ENCODE assay signal across 3 fruit fly cellular contexts in genomic region chr3L:8684419-8685081, dm6.
A peak's percentile ranks its signal among the peaks of the same experiment; 100 is the strongest.
TF ChIP-seq lines count a peak whose summit lies in the region.

No protein-coding gene starts in this region.

TF ChIP-seq in whole organism, embryonic, 481 proteins besides CTCF, POLR2A, EP300 and RAD21 (continued from another document):
- TF ChIP-seq CG12769 (tag; optimal IDR thresholded peaks at IDR 0.05; lab: Kevin White, UChicago) (peak; percentile 29), fu2 (GFP tag; optimal IDR thresholded peaks at IDR 0.05; lab: Kevin White, UChicago) (no peak), sc (optimal IDR thresholded peaks at IDR 0.05; lab: Kevin White, UChicago) (no peak), sc (GFP tag; optimal IDR thresholded peaks at IDR 0.05; lab: Kevin White, UChicago) (no peak), CG3995 (GFP tag; optimal IDR thresholded peaks at IDR 0.05; lab: Kevin White, UChicago) (no peak), Atf6 (GFP tag; IDR thresholded peaks at IDR 0.05; lab: Robert Waterston, UW) (0 out of 2 replicates have a peak, but pooled peaks have one; percentile 20), crol (GFP tag; IDR thresholded peaks at IDR 0.05; lab: Robert Waterston, UW) (peak; percentile 76), GATAe (GFP tag; conservative IDR thresholded peaks at IDR 0.05; lab: Robert Waterston, UW) (no peak), Hmr (GFP tag; optimal IDR thresholded peaks at IDR 0.05; lab: Kevin White, UChicago) (peak; percentile 7), seq (GFP tag; IDR thresholded peaks at IDR 0.05; lab: Robert Waterston, UW) (no peak)

TF ChIP-seq in whole organism, prepupa, 60 proteins besides CTCF, POLR2A, EP300 and RAD21 (continued from another document):
- TF ChIP-seq CG3919 (GFP tag; optimal IDR thresholded peaks at IDR 0.05; lab: Kevin White, UChicago) (peak; percentile 7), fkh (GFP tag; optimal IDR thresholded peaks at IDR 0.05; lab: Kevin White, UChicago) (peak; percentile 86), acj6 (GFP tag; optimal IDR thresholded peaks at IDR 0.05; lab: Kevin White, UChicago) (peak; percentile 52), CG6163 (GFP tag; IDR thresholded peaks at IDR 0.05; lab: Robert Waterston, UW) (0 out of 3 replicates have a peak, but pooled peaks have one; percentile 20), dsx (GFP tag; optimal IDR thresholded peaks at IDR 0.05; lab: Kevin White, UChicago; ENCODE audit: poor library complexity, severe bottlenecking) (no peak), Ets96B (tag; optimal IDR thresholded peaks at IDR 0.05; lab: Kevin White, UChicago) (no peak), Hr38 (GFP tag; optimal IDR thresholded peaks at IDR 0.05; lab: Kevin White, UChicago) (no peak), CG1621 (tag; optimal IDR thresholded peaks at IDR 0.05; lab: Kevin White, UChicago) (no peak), CG16779 (tag; optimal IDR thresholded peaks at IDR 0.05; lab: Kevin White, UChicago) (no peak), pdm3 (GFP tag; optimal IDR thresholded peaks at IDR 0.05; lab: Kevin White, UChicago) (peak; percentile 23), CG6854 (GFP tag; optimal IDR thresholded peaks at IDR 0.05; lab: Kevin White, UChicago) (no peak), Eip93F (GFP tag; optimal IDR thresholded peaks at IDR 0.05; lab: Kevin White, UChicago) (no peak), CG10669 (GFP tag; optimal IDR thresholded peaks at IDR 0.05; lab: Kevin White, UChicago) (no peak), net (GFP tag; optimal IDR thresholded peaks at IDR 0.05; lab: Kevin White, UChicago) (peak; percentile 15), fd59A (GFP tag; optimal IDR thresholded peaks at IDR 0.05; lab: Kevin White, UChicago) (no peak), svp (GFP tag; lab: Kevin White, UChicago) (peak; percentile 6), CG11294 (GFP tag; IDR thresholded peaks at IDR 0.05; lab: Robert Waterston, UW) (no peak), CG11902 (GFP tag; optimal IDR thresholded peaks at IDR 0.05; lab: Kevin White, UChicago) (no peak), Met (GFP tag; optimal IDR thresholded peaks at IDR 0.05; lab: Kevin White, UChicago) (peak; percentile 60), achi (GFP tag; optimal IDR thresholded peaks at IDR 0.05; lab: Kevin White, UChicago) (peak; percentile 37), CG34406 (GFP tag; optimal IDR thresholded peaks at IDR 0.05; lab: Kevin White, UChicago) (peak; percentile 38), CG7368 (GFP tag; optimal IDR thresholded peaks at IDR 0.05; lab: Kevin White, UChicago) (no peak), CG3032 (tag; optimal IDR thresholded peaks at IDR 0.05; lab: Kevin White, UChicago) (no peak), CG11762 (GFP tag; optimal IDR thresholded peaks at IDR 0.05; lab: Kevin White, UChicago; ENCODE audit: insufficient read depth) (no peak), salr (GFP tag; optimal IDR thresholded peaks at IDR 0.05; lab: Kevin White, UChicago) (peak in 1 of 2 experiments; percentile 18), CG15336 (GFP tag; IDR thresholded peaks at IDR 0.05; lab: Robert Waterston, UW) (no peak), Ets21C (GFP tag; optimal IDR thresholded peaks at IDR 0.05; lab: Kevin White, UChicago) (peak; percentile 23), CG8119 (GFP tag; IDR thresholded peaks at IDR 0.05; lab: Robert Waterston, UW) (no peak), CG6808 (GFP tag; optimal IDR thresholded peaks at IDR 0.05; lab: Kevin White, UChicago) (no peak), Blimp-1 (GFP tag; optimal IDR thresholded peaks at IDR 0.05; lab: Kevin White, UChicago) (no peak), spab (GFP tag; optimal IDR thresholded peaks at IDR 0.05; lab: Kevin White, UChicago) (no peak), CG4318 (GFP tag; optimal IDR thresholded peaks at IDR 0.05; lab: Kevin White, UChicago) (no peak), vri (GFP tag; optimal IDR thresholded peaks at IDR 0.05; lab: Kevin White, UChicago) (peak; percentile 57), cyc (GFP tag; optimal IDR thresholded peaks at IDR 0.05; lab: Kevin White, UChicago) (peak; percentile 20), Sox102F (GFP tag; optimal IDR thresholded peaks at IDR 0.05; lab: Kevin White, UChicago) (peak; percentile 14), Sox14 (GFP tag; optimal IDR thresholded peaks at IDR 0.05; lab: Kevin White, UChicago) (peak; percentile 37)

TF ChIP-seq in whole organism, wandering third instar larva, 38 proteins besides CTCF, POLR2A, EP300 and RAD21 (continued from another document):
- TF ChIP-seq sv (GFP tag; optimal IDR thresholded peaks at IDR 0.05; lab: Kevin White, UChicago): no peak
- no peak for TF ChIP-seq tai (GFP tag; optimal IDR thresholded peaks at IDR 0.05; lab: Kevin White, UChicago)
- no peak for TF ChIP-seq Hr78 (GFP tag; optimal IDR thresholded peaks at IDR 0.05; lab: Kevin White, UChicago)
